Fruit fly (Drosophila melanogaster): ENCODE results near the gene CG32986.

CG32986 gene

dm6 chr2L:8846726-8847554 is 15.6 kb upstream of the CG32986 start:
- no peak for TF ChIP-seq CTCF (optimal IDR thresholded peaks at IDR 0.05)

- TF ChIP-seq CTCF (optimal IDR thresholded peaks at IDR 0.05), result no peak
- no peak for TF ChIP-seq CG8478 (optimal IDR thresholded peaks at IDR 0.05)
Observed at dm6 chr2L:8849170-8849569, 13.4 kb upstream of the CG32986 start.

- TF ChIP-seq CTCF (optimal IDR thresholded peaks at IDR 0.05) (no peak), CG8478 (optimal IDR thresholded peaks at IDR 0.05) (no peak)
Observed at dm6 chr2L:8851061-8851460, 11.5 kb upstream of the CG32986 start.

dm6 chr2L:8852235-8852634 is 10.3 kb upstream of the CG32986 start:
- TF ChIP-seq CG8478 (optimal IDR thresholded peaks at IDR 0.05), result no peak
- no peak for TF ChIP-seq CTCF (optimal IDR thresholded peaks at IDR 0.05)

dm6 chr2L:8855482-8855881 is 7.1 kb upstream of the CG32986 start:
- TF ChIP-seq CTCF (optimal IDR thresholded peaks at IDR 0.05), result no peak
- no peak for TF ChIP-seq CG8478 (optimal IDR thresholded peaks at IDR 0.05)

- TF ChIP-seq CTCF (optimal IDR thresholded peaks at IDR 0.05), result no peak
Observed at dm6 chr2L:8857752-8858151, 4.8 kb upstream of the CG32986 start.

- TF ChIP-seq CG8478 (optimal IDR thresholded peaks at IDR 0.05) (no peak), CTCF (optimal IDR thresholded peaks at IDR 0.05) (no peak)
Observed at dm6 chr2L:8859839-8860238, 2.7 kb upstream of the CG32986 start.

dm6 chr2L:8860767-8861166 is 1.8 kb upstream of the CG32986 start:
- TF ChIP-seq CTCF (optimal IDR thresholded peaks at IDR 0.05) (no peak), CG8478 (optimal IDR thresholded peaks at IDR 0.05) (no peak)

dm6 chr2L:8863511-8863910 is 935 bp downstream of the CG32986 start, which contains the start of gene CG32987:
Gene CG32987, plus strand, starts transcription at chr2L:8863811.
- TF ChIP-seq CTCF (optimal IDR thresholded peaks at IDR 0.05), result no peak
- no peak for TF ChIP-seq CG8478 (optimal IDR thresholded peaks at IDR 0.05)

dm6 chr2L:8864564-8864963 is 2.0 kb downstream of the CG32986 start, which contains the start of gene CG32988:
Gene CG32988, plus strand, starts transcription at chr2L:8864864.
- TF ChIP-seq CTCF (optimal IDR thresholded peaks at IDR 0.05) (no peak), CG8478 (optimal IDR thresholded peaks at IDR 0.05) (no peak)

dm6 chr2L:8865550-8865949 is 3.0 kb downstream of the CG32986 start, which contains the start of gene CG32983:
Gene CG32983, plus strand, starts transcription at chr2L:8865850.
- TF ChIP-seq CG8478 (optimal IDR thresholded peaks at IDR 0.05), result no peak
- no peak for TF ChIP-seq CTCF (optimal IDR thresholded peaks at IDR 0.05)

dm6 chr2L:8866467-8866866 is 3.9 kb downstream of the CG32986 start, which contains the start of gene CG9483:
Gene CG9483, plus strand, starts transcription at chr2L:8866767.
- TF ChIP-seq CG8478 (optimal IDR thresholded peaks at IDR 0.05) (no peak), CTCF (optimal IDR thresholded peaks at IDR 0.05) (no peak)

dm6 chr2L:8871677-8872076 is 9.1 kb downstream of the CG32986 start:
- TF ChIP-seq CTCF (optimal IDR thresholded peaks at IDR 0.05), result no peak
- TF ChIP-seq CG8478 (optimal IDR thresholded peaks at IDR 0.05), result no peak

dm6 chr2L:8875835-8876234 is 13.3 kb downstream of the CG32986 start:
- no peak for TF ChIP-seq CG8478 (optimal IDR thresholded peaks at IDR 0.05)
- TF ChIP-seq CTCF (optimal IDR thresholded peaks at IDR 0.05), result no peak

- TF ChIP-seq CTCF (optimal IDR thresholded peaks at IDR 0.05) (no peak), CG8478 (optimal IDR thresholded peaks at IDR 0.05) (no peak)
Observed at dm6 chr2L:8879241-8879931, 16.8 kb downstream of the CG32986 start.

- no peak for TF ChIP-seq CG8478 (optimal IDR thresholded peaks at IDR 0.05)
- TF ChIP-seq CTCF (optimal IDR thresholded peaks at IDR 0.05), result no peak
Observed at dm6 chr2L:8881095-8881494, 18.5 kb downstream of the CG32986 start.

All from S2 (cell line).